Fruit fly (Drosophila melanogaster): ENCODE data around the gene RFeSP.

RFeSP gene

DNA sequence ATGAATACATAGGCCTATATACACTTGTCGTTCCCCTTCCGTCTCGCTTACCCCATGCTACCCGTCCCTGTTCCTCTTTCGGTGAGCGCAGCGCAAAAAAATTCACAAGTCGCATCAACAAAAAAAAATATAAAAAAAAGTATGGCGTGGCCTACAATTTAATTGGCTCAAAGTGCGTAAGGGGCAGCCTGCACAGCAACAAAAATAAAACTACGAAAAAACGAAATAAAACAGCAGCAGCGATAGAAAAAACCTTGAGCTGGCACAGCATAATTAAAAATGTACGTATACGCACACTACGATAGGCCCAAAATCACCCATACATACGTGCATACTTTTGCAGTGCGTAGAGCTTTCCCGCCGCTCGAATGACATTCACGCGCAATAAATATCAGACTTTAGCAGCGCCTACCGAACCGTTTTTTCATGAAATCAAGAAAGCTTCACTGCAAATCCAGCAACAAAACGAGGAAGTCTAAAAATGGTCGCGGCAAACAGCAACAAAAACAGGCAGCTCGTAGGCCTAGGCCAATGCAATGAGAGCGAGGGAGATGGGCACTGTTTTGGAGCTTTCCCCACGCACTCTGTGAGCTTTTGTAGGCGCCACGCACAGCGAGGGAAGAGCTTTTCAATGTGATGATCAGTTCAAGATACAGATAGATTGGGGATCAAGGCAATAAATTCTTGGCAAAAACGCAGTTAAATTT is 43.0 kb upstream of the RFeSP start (continued):
- TF ChIP-seq CG43689 (GFP tag; IDR thresholded peaks at IDR 0.05) (no peak), H2.0 (GFP tag; IDR thresholded peaks at IDR 0.05) (no peak), Abd-B (GFP tag; optimal IDR thresholded peaks at IDR 0.05) (no peak), Bdp1 (GFP tag; optimal IDR thresholded peaks at IDR 0.05) (no peak), Hmr (GFP tag; optimal IDR thresholded peaks at IDR 0.05) (peak; percentile 6), Blimp-1 (GFP tag; optimal IDR thresholded peaks at IDR 0.05) (no peak), CG13424 (tag; optimal IDR thresholded peaks at IDR 0.05) (no peak), sd (tag; optimal IDR thresholded peaks at IDR 0.05) (peak; percentile 84), Chrac-16 (GFP tag; optimal IDR thresholded peaks at IDR 0.05) (no peak), shn (GFP tag; optimal IDR thresholded peaks at IDR 0.05) (no peak), CG12299 (tag; optimal IDR thresholded peaks at IDR 0.05) (no peak), ttk (GFP tag; IDR thresholded peaks at IDR 0.05) (no peak), corto (GFP tag; optimal IDR thresholded peaks at IDR 0.05) (no peak), chm (GFP tag; IDR thresholded peaks at IDR 0.05) (peak; percentile 58; the same call in 1 of the 2 replicates), gcm2 (GFP tag; optimal IDR thresholded peaks at IDR 0.05) (no peak), Opbp (GFP tag; IDR thresholded peaks at IDR 0.05; ENCODE audit: partially characterized antibody) (no peak), CG2120 (GFP tag; optimal IDR thresholded peaks at IDR 0.05) (peak; percentile 16), HmgZ (tag; optimal IDR thresholded peaks at IDR 0.05) (peak; percentile 29), Six4 (GFP tag; optimal IDR thresholded peaks at IDR 0.05) (no peak), ro (GFP tag; IDR thresholded peaks at IDR 0.05) (no peak), br (optimal IDR thresholded peaks at IDR 0.05) (no peak), CG10543 (GFP tag; optimal IDR thresholded peaks at IDR 0.05) (peak; percentile 86), CG2202 (tag; optimal IDR thresholded peaks at IDR 0.05) (no peak), Vsx1 (GFP tag; optimal IDR thresholded peaks at IDR 0.05) (peak; percentile 63), CG10147 (GFP tag; optimal IDR thresholded peaks at IDR 0.05) (peak; percentile 0), odd (GFP tag; optimal IDR thresholded peaks at IDR 0.05) (peak; percentile 31), row (GFP tag; IDR thresholded peaks at IDR 0.05) (peak; percentile 14; the same call in 1 of the 3 replicates), Fer3 (tag; optimal IDR thresholded peaks at IDR 0.05) (no peak), dm (GFP tag; optimal IDR thresholded peaks at IDR 0.05) (no peak)

DNA sequence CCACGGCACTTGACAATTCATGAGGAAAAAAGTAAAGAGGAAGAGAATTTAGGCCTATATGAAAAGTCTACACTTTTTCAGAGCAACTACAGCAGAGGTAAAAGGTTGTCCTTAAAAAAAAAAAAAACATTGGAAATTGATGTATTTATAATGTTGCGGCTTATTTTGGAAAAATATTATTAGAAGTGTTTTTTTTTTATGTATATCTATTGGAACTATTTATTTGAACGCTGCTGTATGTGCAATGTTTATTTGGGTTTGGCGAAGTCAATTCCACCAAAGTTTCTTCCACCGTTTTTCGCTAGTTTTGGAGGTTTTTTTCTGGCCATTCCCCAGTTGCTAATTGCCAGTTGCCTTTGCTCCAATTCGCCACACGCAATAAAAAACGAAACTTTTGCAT is 41.9 kb upstream of the RFeSP start:
- TF ChIP-seq CG12299 (tag; optimal IDR thresholded peaks at IDR 0.05) (peak; percentile 3), CkIIα-i1 (GFP tag; IDR thresholded peaks at IDR 0.05) (no peak), Hr39 (optimal IDR thresholded peaks at IDR 0.05) (no peak), Ets97D (GFP tag; optimal IDR thresholded peaks at IDR 0.05) (no peak), B-H1 (GFP tag; IDR thresholded peaks at IDR 0.05) (peak; percentile 17; the same call in 1 of the 3 replicates), aop (GFP tag; IDR thresholded peaks at IDR 0.05) (no peak), CG17912 (GFP tag; optimal IDR thresholded peaks at IDR 0.05) (no peak), CG12071 (GFP tag; optimal IDR thresholded peaks at IDR 0.05) (no peak), Hr51 (GFP tag; optimal IDR thresholded peaks at IDR 0.05) (peak in 1 of 2 experiments; percentile 53), CG7372 (GFP tag; IDR thresholded peaks at IDR 0.05) (no peak), sens-2 (GFP tag; IDR thresholded peaks at IDR 0.05) (no peak; the same call in 1 of the 2 replicates), Atf3 (GFP tag; optimal IDR thresholded peaks at IDR 0.05) (no peak), CG31388 (GFP tag; optimal IDR thresholded peaks at IDR 0.05) (no peak), Dref (GFP tag; IDR thresholded peaks at IDR 0.05) (no peak), BEAF-32 (GFP tag; optimal IDR thresholded peaks at IDR 0.05) (no peak), phol (tag; optimal IDR thresholded peaks at IDR 0.05) (peak; percentile 20), CG11695 (GFP tag; IDR thresholded peaks at IDR 0.05) (peak; percentile 62; the same call in 2 of the 3 replicates), CG7928 (GFP tag; optimal IDR thresholded peaks at IDR 0.05) (no peak), pb (GFP tag; optimal IDR thresholded peaks at IDR 0.05) (no peak), nerfin-2 (GFP tag; IDR thresholded peaks at IDR 0.05; ENCODE audit: partially characterized antibody) (no peak), CG30403 (GFP tag; optimal IDR thresholded peaks at IDR 0.05) (peak; percentile 48), hbn (GFP tag; IDR thresholded peaks at IDR 0.05; ENCODE audit: partially characterized antibody) (no peak), dmrt11E (tag; optimal IDR thresholded peaks at IDR 0.05) (no peak), gsb (GFP tag; IDR thresholded peaks at IDR 0.05) (no peak)

Measured in whole organism, embryonic.